Worm (Caenorhabditis elegans): ENCODE measurements around the gene otpl-3.

- TF ChIP-seq W03F9.2 (tag; optimal IDR thresholded peaks at IDR 0.05) (no peak), him-1 (tag; optimal IDR thresholded peaks at IDR 0.05) (no peak), dao-5 (tag; optimal IDR thresholded peaks at IDR 0.05) (no peak)
Measured at ce11 chrX:6968553-6968952, 44.0 kb upstream of the otpl-3 start.

Measured in whole organism, L4/young adult.